Fruit fly (Drosophila melanogaster): ENCODE measurements around the gene Spn28Da.

Gene Spn28Da

DNA sequence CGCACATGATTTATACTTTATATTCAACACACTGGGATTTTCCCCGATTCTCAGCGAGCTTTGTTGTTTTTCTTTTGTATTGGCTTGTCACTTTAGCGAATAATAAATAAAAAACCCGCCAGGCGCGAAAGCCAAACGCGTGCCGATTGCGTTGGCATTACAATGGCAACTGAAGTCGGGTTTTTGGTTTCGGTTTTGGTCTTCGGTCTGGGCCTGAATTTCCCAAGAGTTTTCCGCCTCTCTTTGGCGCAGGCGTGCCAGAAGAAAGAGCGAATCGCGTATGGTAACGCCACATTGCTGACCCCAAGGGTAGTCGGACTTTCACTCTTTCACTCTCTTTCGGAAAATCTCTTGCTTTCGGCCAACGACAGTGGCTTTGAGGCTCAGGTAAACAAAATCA lies 33.8 kb downstream of the Spn28Da start, which contains the start of gene CG14535 (continued):
- TF ChIP-seq CG9437 (GFP tag; optimal IDR thresholded peaks at IDR 0.05), result no peak
- TF ChIP-seq CG2678 (tag; optimal IDR thresholded peaks at IDR 0.05), result no peak
- no peak for TF ChIP-seq btn (GFP tag; optimal IDR thresholded peaks at IDR 0.05)
- TF ChIP-seq Jarid2 (GFP tag; optimal IDR thresholded peaks at IDR 0.05), result peak; percentile 86
- no peak for TF ChIP-seq rib (GFP tag; IDR thresholded peaks at IDR 0.05)
- no peak for TF ChIP-seq Hr51 (GFP tag; optimal IDR thresholded peaks at IDR 0.05)
- no peak for TF ChIP-seq jumu (GFP tag; optimal IDR thresholded peaks at IDR 0.05)
- TF ChIP-seq wdn (GFP tag; IDR thresholded peaks at IDR 0.05), result no peak
- peak; percentile 17 for TF ChIP-seq Med (GFP tag)
- TF ChIP-seq CG10543 (GFP tag; optimal IDR thresholded peaks at IDR 0.05), result no peak
- TF ChIP-seq Trl (optimal IDR thresholded peaks at IDR 0.05), result peak; percentile 31 to 69
- no peak for TF ChIP-seq Trl (GFP tag; optimal IDR thresholded peaks at IDR 0.05)
- TF ChIP-seq cg (GFP tag; optimal IDR thresholded peaks at IDR 0.05), result peak; percentile 6
- TF ChIP-seq Antp (GFP tag; optimal IDR thresholded peaks at IDR 0.05), result no peak
- no peak for TF ChIP-seq seq (GFP tag; IDR thresholded peaks at IDR 0.05)
- TF ChIP-seq CG17186 (GFP tag; optimal IDR thresholded peaks at IDR 0.05), result no peak
- no peak for TF ChIP-seq Rx (GFP tag; IDR thresholded peaks at IDR 0.05)
- no peak for TF ChIP-seq dati (GFP tag; IDR thresholded peaks at IDR 0.05)
- no peak for TF ChIP-seq CG13424 (tag; optimal IDR thresholded peaks at IDR 0.05)
- TF ChIP-seq CG6683 (GFP tag; optimal IDR thresholded peaks at IDR 0.05), result no peak
- no peak for TF ChIP-seq CG9609 (GFP tag; optimal IDR thresholded peaks at IDR 0.05)
- no peak for TF ChIP-seq aop (GFP tag; IDR thresholded peaks at IDR 0.05)
- no peak for TF ChIP-seq Abd-B (GFP tag; optimal IDR thresholded peaks at IDR 0.05)
- TF ChIP-seq CG30431 (GFP tag; optimal IDR thresholded peaks at IDR 0.05), result no peak
- TF ChIP-seq vnd (GFP tag; IDR thresholded peaks at IDR 0.05; ENCODE audit: partially characterized antibody), result no peak
- peak; percentile 53 for TF ChIP-seq Ets65A (GFP tag)
- peak; percentile 29 for TF ChIP-seq sqz (GFP tag; optimal IDR thresholded peaks at IDR 0.05)
- TF ChIP-seq CG15479 (GFP tag; optimal IDR thresholded peaks at IDR 0.05), result no peak
- peak; percentile 66 for TF ChIP-seq abd-A (tag; optimal IDR thresholded peaks at IDR 0.05)
- TF ChIP-seq vfl (GFP tag; optimal IDR thresholded peaks at IDR 0.05), result no peak
- TF ChIP-seq nerfin-1 (tag; optimal IDR thresholded peaks at IDR 0.05), result peak; percentile 13
- no peak for TF ChIP-seq CG13296 (GFP tag; optimal IDR thresholded peaks at IDR 0.05)
- no peak for TF ChIP-seq pnt (GFP tag; optimal IDR thresholded peaks at IDR 0.05)
- no peak for TF ChIP-seq otp (GFP tag; IDR thresholded peaks at IDR 0.05)

DNA sequence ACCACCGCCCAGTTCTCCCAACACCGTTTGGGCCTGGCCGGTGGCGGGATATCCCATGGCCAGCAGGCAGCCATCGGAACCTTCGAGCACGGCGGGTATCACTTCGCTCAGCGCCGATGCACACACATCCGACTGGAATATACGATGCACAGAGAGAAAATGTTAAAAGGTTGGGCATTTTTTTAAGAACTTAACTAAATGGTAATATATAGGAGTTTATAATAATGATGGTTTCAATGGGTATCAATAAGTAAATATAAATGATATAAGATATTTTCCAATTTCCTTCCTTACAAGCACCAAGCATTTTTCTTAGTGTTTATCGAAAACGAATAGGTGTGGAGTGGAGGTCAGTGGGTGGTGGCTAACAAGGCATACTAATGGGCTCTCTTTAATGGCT lies 37.3 kb downstream of the Spn28Da start:
- TF ChIP-seq phol (tag; optimal IDR thresholded peaks at IDR 0.05) (peak; percentile 51), HHEX (GFP tag; optimal IDR thresholded peaks at IDR 0.05) (no peak), CG4328 (GFP tag; optimal IDR thresholded peaks at IDR 0.05) (no peak), NK7.1 (GFP tag; optimal IDR thresholded peaks at IDR 0.05) (no peak), sug (tag; optimal IDR thresholded peaks at IDR 0.05) (no peak), Adf1 (GFP tag; IDR thresholded peaks at IDR 0.05) (no peak), twi (tag; optimal IDR thresholded peaks at IDR 0.05) (no peak), ro (GFP tag; IDR thresholded peaks at IDR 0.05) (no peak), CG1024 (GFP tag; IDR thresholded peaks at IDR 0.05) (no peak), p53 (GFP tag; optimal IDR thresholded peaks at IDR 0.05) (no peak), CG7839 (tag; optimal IDR thresholded peaks at IDR 0.05) (peak; percentile 51), Atf-2 (GFP tag; optimal IDR thresholded peaks at IDR 0.05) (no peak), Stat92E (GFP tag; optimal IDR thresholded peaks at IDR 0.05) (no peak), CG3065 (GFP tag; optimal IDR thresholded peaks at IDR 0.05) (no peak), MTF-1 (GFP tag; optimal IDR thresholded peaks at IDR 0.05; ENCODE audit: borderline replicate concordance) (no peak), fru (optimal IDR thresholded peaks at IDR 0.05) (no peak), CG13624 (GFP tag; optimal IDR thresholded peaks at IDR 0.05) (no peak), CG8359 (GFP tag; optimal IDR thresholded peaks at IDR 0.05; ENCODE audit: borderline replicate concordance) (no peak), Chrac-16 (GFP tag; optimal IDR thresholded peaks at IDR 0.05) (no peak), row (GFP tag; IDR thresholded peaks at IDR 0.05) (peak; percentile 62)

Data from whole organism, embryonic.